Worm (Caenorhabditis elegans): ENCODE measurements around the gene C06C6.7.

The C06C6.7 gene

DNA sequence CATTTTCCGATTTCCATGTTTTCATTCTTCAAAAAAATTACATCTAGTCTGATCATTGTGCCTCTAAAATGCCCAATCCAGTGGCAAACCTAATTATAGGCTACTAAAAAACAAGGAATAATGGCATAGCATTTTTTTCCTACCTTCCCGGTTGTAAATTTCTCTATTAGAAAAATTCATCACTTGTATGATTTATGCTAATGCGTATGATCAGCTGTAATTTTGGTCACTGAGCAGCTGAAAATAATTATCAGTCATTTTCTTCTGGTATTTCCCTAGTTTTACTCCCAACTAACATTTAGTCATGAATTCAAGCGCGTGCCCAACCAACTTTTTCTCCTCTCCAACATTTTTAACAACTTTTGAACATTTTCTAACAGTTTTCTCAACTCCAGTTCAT, 36.5 kb upstream of the C06C6.7 start, which contains the start of gene srh-186:
Gene srh-186, plus strand, starts transcription at position 301 of the 400 bp plus-strand sequence.
- TF ChIP-seq bed-3 (GFP tag; optimal IDR thresholded peaks at IDR 0.05) (no peak), mab-5 (tag; optimal IDR thresholded peaks at IDR 0.05) (no peak), lin-13 (tag; optimal IDR thresholded peaks at IDR 0.05) (no peak), nhr-28 (tag; optimal IDR thresholded peaks at IDR 0.05) (no peak)

DNA sequence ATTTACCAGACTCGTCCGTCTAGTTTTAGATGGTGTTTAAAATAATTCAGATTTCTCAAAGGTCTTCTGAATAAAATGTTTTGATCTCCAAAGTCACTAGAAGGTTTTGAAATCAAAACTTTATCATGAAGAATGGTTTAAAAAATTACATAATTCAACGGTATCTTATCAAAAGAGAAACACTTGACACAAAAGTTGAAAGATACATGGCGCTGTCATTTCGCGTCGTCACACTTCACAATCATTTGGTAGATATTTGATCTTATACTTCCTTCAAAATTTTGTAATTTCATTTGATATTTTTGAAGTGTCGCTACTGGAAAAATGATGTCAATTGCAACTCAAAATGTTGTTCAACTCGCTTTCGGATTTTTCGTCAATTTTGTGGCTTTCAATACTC, 34.9 kb upstream of the C06C6.7 start, which contains the start of gene F36G9.3:
Gene F36G9.3, plus strand, starts transcription at position 301 of the 400 bp plus-strand sequence.
- TF ChIP-seq unc-39 (tag; optimal IDR thresholded peaks at IDR 0.05) = no peak
- TF ChIP-seq nhr-28 (tag; optimal IDR thresholded peaks at IDR 0.05) = no peak
- no peak for TF ChIP-seq ham-2 (GFP tag; optimal IDR thresholded peaks at IDR 0.05)
- no peak for TF ChIP-seq nhr-2 (tag; optimal IDR thresholded peaks at IDR 0.05)
- TF ChIP-seq nhr-12 (tag; optimal IDR thresholded peaks at IDR 0.05) = no peak

DNA sequence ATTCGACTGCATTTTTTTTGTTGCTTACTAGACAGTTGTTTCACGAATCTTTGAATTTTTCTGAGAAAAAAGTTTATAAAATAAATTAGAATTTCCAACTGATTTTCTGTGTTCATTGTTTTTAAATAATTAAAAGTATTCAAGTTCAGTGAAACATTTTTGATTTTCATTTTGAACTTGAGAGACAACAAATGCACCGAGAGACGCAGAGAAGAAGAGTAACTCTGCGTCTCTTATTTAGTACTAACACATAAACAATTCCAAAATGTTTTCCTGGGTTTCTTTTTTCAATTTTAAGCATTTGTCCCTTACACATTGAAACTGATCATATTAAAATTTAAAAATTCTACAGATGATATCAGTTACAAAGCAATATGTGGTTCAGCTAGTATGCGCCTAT, 32.5 kb upstream of the C06C6.7 start:
- TF ChIP-seq sem-2 (GFP tag; optimal IDR thresholded peaks at IDR 0.05) (no peak), nhr-76 (tag; optimal IDR thresholded peaks at IDR 0.05) (no peak), hlh-1 (tag; optimal IDR thresholded peaks at IDR 0.05) (no peak), lin-13 (tag; optimal IDR thresholded peaks at IDR 0.05) (no peak), mls-2 (tag; optimal IDR thresholded peaks at IDR 0.05) (no peak), ceh-39 (tag; optimal IDR thresholded peaks at IDR 0.05) (no peak), sptf-1 (tag; optimal IDR thresholded peaks at IDR 0.05) (no peak), mep-1 (tag; optimal IDR thresholded peaks at IDR 0.05) (no peak), ceh-83 (GFP tag; optimal IDR thresholded peaks at IDR 0.05) (no peak), blmp-1 (tag; optimal IDR thresholded peaks at IDR 0.05) (no peak)

DNA sequence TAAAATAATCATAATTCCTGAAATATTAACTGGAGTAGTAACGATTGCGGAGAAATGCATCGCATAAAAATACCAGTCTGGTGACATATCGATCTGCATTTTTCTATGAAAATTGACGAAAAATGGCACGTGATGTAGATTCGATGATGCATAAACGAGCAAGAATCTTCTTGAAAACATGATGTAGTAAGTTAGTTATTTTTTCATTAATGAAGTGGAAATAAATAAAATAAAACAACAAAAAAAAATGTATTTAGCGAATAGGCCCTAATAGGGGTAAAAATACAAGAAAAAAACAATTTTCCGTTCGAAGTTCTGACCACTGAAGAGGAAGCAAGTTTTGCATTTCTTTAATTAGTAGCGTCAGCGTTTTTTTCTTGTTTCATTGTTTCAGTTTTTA, 26.8 kb upstream of the C06C6.7 start, which contains the start of gene sri-2:
Gene sri-2, minus strand, starts transcription at position 101 of the 400 bp plus-strand sequence.
- TF ChIP-seq cnd-1 (tag; optimal IDR thresholded peaks at IDR 0.05) (no peak), ceh-43 (GFP tag; optimal IDR thresholded peaks at IDR 0.05) (no peak), blmp-1 (tag; optimal IDR thresholded peaks at IDR 0.05) (no peak), sem-2 (GFP tag; optimal IDR thresholded peaks at IDR 0.05) (no peak), ham-2 (GFP tag; optimal IDR thresholded peaks at IDR 0.05) (no peak), pha-4 (tag; optimal IDR thresholded peaks at IDR 0.05) (no peak), ces-1 (GFP tag; optimal IDR thresholded peaks at IDR 0.05) (no peak), M03D4.4 (tag; optimal IDR thresholded peaks at IDR 0.05) (no peak), mep-1 (tag; optimal IDR thresholded peaks at IDR 0.05) (no peak), ceh-83 (GFP tag; optimal IDR thresholded peaks at IDR 0.05) (no peak), nhr-28 (tag; optimal IDR thresholded peaks at IDR 0.05) (no peak), elt-1 (tag; optimal IDR thresholded peaks at IDR 0.05; ENCODE audit: borderline replicate concordance, insufficient read depth) (no peak)

DNA sequence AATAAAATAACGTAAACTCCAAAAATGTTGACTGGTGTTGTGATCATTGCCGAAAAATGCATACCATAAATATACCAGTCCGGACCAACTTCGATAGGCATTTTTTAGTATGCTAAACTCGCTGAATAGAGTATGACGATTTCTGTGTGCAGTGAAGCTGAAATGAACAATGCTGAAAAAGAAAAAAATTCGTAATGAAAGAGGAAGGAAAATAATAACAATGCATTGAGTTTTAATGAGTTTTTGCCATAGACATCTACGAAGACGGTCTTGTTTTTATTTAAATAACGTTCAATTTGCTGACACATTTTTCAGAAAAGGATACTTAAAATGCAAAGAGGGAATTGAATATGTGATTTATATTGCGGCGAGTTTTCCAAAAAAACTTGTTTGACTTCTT, 24.4 kb upstream of the C06C6.7 start, which contains the start of gene sri-1:
Gene sri-1, minus strand, starts transcription at position 101 of the 400 bp plus-strand sequence.
- TF ChIP-seq lin-13 (tag; optimal IDR thresholded peaks at IDR 0.05) (no peak), elt-3 (tag; optimal IDR thresholded peaks at IDR 0.05) (no peak), ceh-39 (tag; optimal IDR thresholded peaks at IDR 0.05) (no peak), nhr-12 (tag; optimal IDR thresholded peaks at IDR 0.05) (no peak), hlh-1 (tag; optimal IDR thresholded peaks at IDR 0.05) (no peak), unc-39 (tag; optimal IDR thresholded peaks at IDR 0.05) (no peak), blmp-1 (tag; optimal IDR thresholded peaks at IDR 0.05) (no peak), lin-32 (GFP tag; optimal IDR thresholded peaks at IDR 0.05) (no peak), zip-8 (tag; optimal IDR thresholded peaks at IDR 0.05) (no peak), ces-1 (GFP tag; optimal IDR thresholded peaks at IDR 0.05) (no peak), tbx-8 (GFP tag; optimal IDR thresholded peaks at IDR 0.05) (no peak), elt-1 (tag; optimal IDR thresholded peaks at IDR 0.05; ENCODE audit: borderline replicate concordance, insufficient read depth) (no peak)

DNA sequence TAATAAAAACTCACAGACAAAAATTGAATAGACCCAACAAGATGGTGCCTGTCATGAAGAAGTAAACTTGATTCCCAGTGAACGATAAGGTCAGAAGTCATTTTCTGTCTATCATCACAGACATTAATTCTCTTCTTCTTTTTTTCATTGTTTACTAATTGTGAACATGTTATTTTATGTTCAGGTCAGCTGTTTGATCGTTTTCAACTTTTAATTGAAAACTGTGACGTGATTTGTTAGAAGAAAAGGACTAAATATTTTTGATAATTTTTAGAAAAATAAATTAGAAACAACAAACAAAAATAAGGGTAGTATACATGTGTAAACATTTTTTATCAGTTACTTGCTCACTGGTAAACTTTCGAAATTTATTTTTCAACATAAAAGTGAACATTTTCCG, 22.3 kb upstream of the C06C6.7 start, which contains the start of gene F36G9.7:
Gene F36G9.7, minus strand, starts transcription at position 101 of the 400 bp plus-strand sequence.
- TF ChIP-seq pha-4 (tag; optimal IDR thresholded peaks at IDR 0.05) (no peak), drap-1 (GFP tag; optimal IDR thresholded peaks at IDR 0.05) (no peak), elt-1 (tag; optimal IDR thresholded peaks at IDR 0.05; ENCODE audit: borderline replicate concordance, insufficient read depth) (no peak), nhr-76 (tag; optimal IDR thresholded peaks at IDR 0.05) (no peak), snpc-4 (tag; optimal IDR thresholded peaks at IDR 0.05) (no peak), mls-2 (tag; optimal IDR thresholded peaks at IDR 0.05) (no peak)
